Worm (Caenorhabditis elegans) whole organism, early embryonic: ENCODE data around the gene C35C5.10.

ENCODE experiments used
- ama-1 ChIP-seq: fragments of 150-350 bp; optimal IDR thresholded peaks from 2 replicates; lab custom pipeline; 2014
- hnd-1 ChIP-seq: sonication (generic microtip); optimal IDR thresholded peaks from 2 replicates; lab custom pipeline; 2016; ENCODE audit warnings: missing genetic modification characterization, missing compliant biosample characterization
- pes-1 ChIP-seq: fragments of 200-800 bp; sonication (Bioruptor generic); IDR thresholded peaks from 2 replicates; pipeline ENCODE4 v1.3.6; 2022; ENCODE audit warnings: missing genetic modification reagents, missing genetic modification characterization, missing compliant biosample characterization

ce11 chrX:11552879-11553278 is 3.2 kb upstream of the C35C5.10 start:
- TF ChIP-seq pes-1 (GFP tag; lab: Robert Waterston, UW) (no peak), hnd-1 (tag; lab: Kevin White, UChicago) (no peak), ama-1 (lab: Kevin White, UChicago) (no peak)
